Worm (Caenorhabditis elegans) whole organism, late embryonic: ENCODE data around the gene T25D1.3.

ENCODE experiments used
- lin-11 ChIP-seq: fragments of 200-800 bp; sonication (Bioruptor generic); optimal IDR thresholded peaks from 2 replicates; lab custom pipeline; 2018; ENCODE audit warnings: mild to moderate bottlenecking, missing genetic modification characterization, missing compliant biosample characterization
- nfya-1 ChIP-seq: sonication (generic microtip); optimal IDR thresholded peaks from 2 replicates; lab custom pipeline; 2017; ENCODE audit warnings: missing genetic modification characterization, mild to moderate bottlenecking, missing compliant biosample characterization, antibody characterized with exemption, moderate library complexity
- nhr-11 ChIP-seq: fragments of 150-350 bp; optimal IDR thresholded peaks from 2 replicates; lab custom pipeline; 2014; ENCODE audit warnings: missing biosample characterization, missing genetic modification characterization
- pha-4 ChIP-seq: fragments of 150-350 bp; optimal IDR thresholded peaks from 2 replicates; lab custom pipeline; 2018; ENCODE audit warnings: missing biosample characterization, missing genetic modification reagents, missing genetic modification characterization

DNA sequence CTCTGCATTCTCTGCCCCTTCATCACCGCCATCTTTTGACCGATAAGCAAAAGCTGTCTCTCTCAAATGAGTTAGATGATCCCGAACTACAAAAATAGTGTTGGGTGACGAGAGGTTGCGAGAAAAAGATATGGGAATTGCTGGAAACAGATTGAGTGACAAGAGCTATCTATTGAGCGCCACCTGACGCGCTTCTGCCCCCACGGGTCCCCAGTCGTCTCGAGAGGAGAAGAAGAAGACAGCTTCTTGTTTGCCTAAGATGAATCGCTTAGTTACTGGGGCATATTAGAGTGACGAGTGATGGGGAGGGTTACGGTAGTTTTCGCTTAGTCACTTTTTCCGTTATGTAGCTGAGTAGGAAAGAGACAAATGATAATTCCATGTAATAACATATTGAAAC is 29.1 kb downstream of the T25D1.3 start:
- TF ChIP-seq nhr-11 (no peak), nfya-1 (tag; lab: Kevin White, UChicago) (peak; percentile 17), pha-4 (tag; lab: Kevin White, UChicago) (no peak), lin-11 (no peak)
